Worm (Caenorhabditis elegans) whole organism, L1 larva: ENCODE results near the gene wht-1.

Source experiments
- nhr-76 ChIP-seq: sonication (generic microtip); optimal IDR thresholded peaks from 2 replicates; lab custom pipeline; 2017; ENCODE audit warnings: missing biosample characterization, missing genetic modification characterization
- unc-62 ChIP-seq: fragments of 150-350 bp; optimal IDR thresholded peaks from 2 replicates; lab custom pipeline; 2014; ENCODE audit warnings: missing biosample characterization, missing genetic modification reagents, missing genetic modification characterization

DNA sequence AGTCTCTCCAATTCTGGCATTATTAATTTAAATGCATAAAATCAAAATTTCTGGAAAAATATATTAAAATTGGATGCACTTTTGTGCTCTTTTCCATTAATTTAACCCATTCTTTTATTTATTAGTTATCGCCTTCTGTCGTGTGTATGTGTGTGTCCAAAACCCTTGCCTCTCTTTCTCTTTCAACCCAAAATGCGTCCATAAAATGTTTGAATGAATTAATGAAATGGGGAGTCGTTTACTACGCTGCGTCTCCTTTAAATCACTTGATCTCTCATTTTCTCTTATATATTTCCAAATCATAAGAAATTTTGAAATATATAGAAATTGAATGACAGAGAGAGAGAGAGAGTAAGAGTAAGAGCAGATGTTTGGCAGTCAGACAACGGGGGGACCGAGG is 9.6 kb downstream of the wht-1 start:
- no peak for TF ChIP-seq unc-62 (GFP tag; lab: Kevin White, UChicago)
- TF ChIP-seq nhr-76 (tag; lab: Kevin White, UChicago), result no peak
